Fruit fly (Drosophila melanogaster) whole organism, prepupa: Measurements from ENCODE around the gene CG15876.
A peak's percentile ranks its signal among the peaks of the same experiment; 100 is the strongest.

ENCODE experiments used
- CG16779 ChIP-seq: fragments of 200-800 bp; sonication (Bioruptor generic); optimal IDR thresholded peaks from 3 replicates; lab custom pipeline; 2017; ENCODE audit warnings: missing biosample characterization, mild to moderate bottlenecking, missing genetic modification characterization
- CG6808 ChIP-seq: fragments of 200-800 bp; sonication (Bioruptor generic); optimal IDR thresholded peaks from 3 replicates; lab custom pipeline; 2017; ENCODE audit warnings: missing biosample characterization, missing genetic modification characterization, mild to moderate bottlenecking, moderate library complexity, missing genetic modification reagents
- Ets21C ChIP-seq: fragments of 200-800 bp; sonication (Bioruptor generic); optimal IDR thresholded peaks from 3 replicates; lab custom pipeline; 2016; ENCODE audit warnings: missing biosample characterization, missing genetic modification characterization
- pdm3 ChIP-seq: fragments of 200-800 bp; sonication (Bioruptor generic); optimal IDR thresholded peaks from 3 replicates; lab custom pipeline; 2016; ENCODE audit warnings: missing biosample characterization, missing genetic modification characterization
- salr ChIP-seq, 2 experiments: fragments of 200-800 bp; sonication (Bioruptor generic); optimal IDR thresholded peaks; 3 replicates each; lab custom pipeline; 2016 to 2018; ENCODE audit warnings: missing biosample characterization in 2 of 2, missing genetic modification characterization in 2 of 2, mild to moderate bottlenecking in 1 of 2
- ss ChIP-seq, 2 experiments: fragments of 200-800 bp; sonication (Bioruptor generic); optimal IDR thresholded peaks; 2 replicates in 1 of 2; 3 replicates in 1 of 2; lab custom pipeline; 2017 to 2018; ENCODE audit warnings: mild to moderate bottlenecking in 2 of 2, missing biosample characterization in 2 of 2, missing genetic modification characterization in 2 of 2, moderate library complexity in 1 of 2
- vri ChIP-seq: fragments of 200-800 bp; sonication (Bioruptor generic); optimal IDR thresholded peaks from 3 replicates; lab custom pipeline; 2016; ENCODE audit warnings: missing biosample characterization, mild to moderate bottlenecking, missing genetic modification characterization

dm6 chr3L:4690698-4691097, 3.9 kb downstream of the CG15876 start:
- TF ChIP-seq ss (GFP tag; optimal IDR thresholded peaks at IDR 0.05; lab: Kevin White, UChicago), result no peak
- TF ChIP-seq vri (GFP tag; lab: Kevin White, UChicago), result peak; percentile 7
- TF ChIP-seq Ets21C (GFP tag; lab: Kevin White, UChicago), result peak; percentile 12
- TF ChIP-seq CG6808 (GFP tag; lab: Kevin White, UChicago), result no peak
- peak; percentile 60 for TF ChIP-seq pdm3 (GFP tag; lab: Kevin White, UChicago)
- peak in 1 of 2 experiments; percentile 2 for TF ChIP-seq salr (GFP tag; optimal IDR thresholded peaks at IDR 0.05; lab: Kevin White, UChicago)
- no peak for TF ChIP-seq CG16779 (tag; lab: Kevin White, UChicago)
